Worm (Caenorhabditis elegans) whole organism, mixed stage, embryonic: ENCODE measurements around the gene nhr-97.

Experiments used
- M03D4.4 ChIP-seq: sonication (generic microtip); optimal IDR thresholded peaks from 2 replicates; lab custom pipeline; 2017; ENCODE audit warnings: mild to moderate bottlenecking, missing genetic modification characterization, missing compliant biosample characterization
- bed-3 ChIP-seq: fragments of 200-800 bp; sonication (Bioruptor generic); optimal IDR thresholded peaks from 3 replicates; lab custom pipeline; 2018; ENCODE audit warnings: mild to moderate bottlenecking, missing genetic modification characterization, moderate library complexity, missing compliant biosample characterization
- blmp-1 ChIP-seq: fragments of 150-350 bp; optimal IDR thresholded peaks from 2 replicates; lab custom pipeline; 2014; ENCODE audit warnings: missing biosample characterization, missing genetic modification characterization
- ceh-39 ChIP-seq: fragments of 150-350 bp; optimal IDR thresholded peaks from 2 replicates; lab custom pipeline; 2014; ENCODE audit warnings: missing biosample characterization, missing genetic modification characterization
- ceh-43 ChIP-seq: fragments of 200-800 bp; sonication (Bioruptor generic); optimal IDR thresholded peaks from 2 replicates; lab custom pipeline; 2018; ENCODE audit warnings: mild to moderate bottlenecking, missing genetic modification characterization, moderate library complexity, missing compliant biosample characterization
- ceh-83 ChIP-seq: fragments of 200-800 bp; sonication (Bioruptor generic); optimal IDR thresholded peaks from 2 replicates; lab custom pipeline; 2018; ENCODE audit warnings: mild to moderate bottlenecking, missing genetic modification characterization, missing compliant biosample characterization
- drap-1 ChIP-seq: fragments of 200-800 bp; sonication (Bioruptor generic); optimal IDR thresholded peaks from 3 replicates; lab custom pipeline; 2018; ENCODE audit warnings: mild to moderate bottlenecking, missing genetic modification characterization, missing compliant biosample characterization
- elt-1 ChIP-seq: sonication (generic microtip); optimal IDR thresholded peaks from 2 replicates; lab custom pipeline; 2017; ENCODE audit warnings: missing genetic modification characterization, mild to moderate bottlenecking, missing compliant biosample characterization, antibody characterized with exemption, moderate library complexity, borderline replicate concordance; ENCODE audit not compliant: insufficient read depth
- elt-3 ChIP-seq: fragments of 150-350 bp; optimal IDR thresholded peaks from 2 replicates; lab custom pipeline; 2014; ENCODE audit warnings: missing biosample characterization, missing genetic modification characterization
- flh-1 ChIP-seq: fragments of 200-800 bp; sonication (Bioruptor generic); optimal IDR thresholded peaks from 2 replicates; lab custom pipeline; 2018; ENCODE audit warnings: mild to moderate bottlenecking, missing genetic modification characterization, moderate library complexity, missing compliant biosample characterization
- ham-2 ChIP-seq: fragments of 200-800 bp; sonication (Bioruptor generic); optimal IDR thresholded peaks from 2 replicates; lab custom pipeline; 2018; ENCODE audit warnings: mild to moderate bottlenecking, missing genetic modification characterization, missing compliant biosample characterization
- hlh-1 ChIP-seq: fragments of 150-350 bp; optimal IDR thresholded peaks from 2 replicates; lab custom pipeline; 2014; ENCODE audit warnings: missing biosample characterization, missing genetic modification reagents, missing genetic modification characterization
- lin-13 ChIP-seq: fragments of 150-350 bp; optimal IDR thresholded peaks from 2 replicates; lab custom pipeline; 2014; ENCODE audit warnings: missing biosample characterization, missing genetic modification characterization
- lin-32 ChIP-seq: fragments of 200-800 bp; sonication (Bioruptor generic); optimal IDR thresholded peaks from 2 replicates; lab custom pipeline; 2018; ENCODE audit warnings: mild to moderate bottlenecking, missing genetic modification characterization, missing compliant biosample characterization
- lsy-2 ChIP-seq: fragments of 150-350 bp; optimal IDR thresholded peaks from 2 replicates; lab custom pipeline; 2014; ENCODE audit warnings: missing biosample characterization, missing genetic modification characterization
- mep-1 ChIP-seq: fragments of 150-350 bp; optimal IDR thresholded peaks from 2 replicates; lab custom pipeline; 2017; ENCODE audit warnings: missing biosample characterization, missing genetic modification reagents, missing genetic modification characterization, inconsistent platforms
- mls-2 ChIP-seq: sonication (generic microtip); optimal IDR thresholded peaks from 2 replicates; lab custom pipeline; 2016; ENCODE audit warnings: mild to moderate bottlenecking, missing genetic modification characterization, moderate library complexity, missing compliant biosample characterization
- nhr-12 ChIP-seq: fragments of 150-350 bp; optimal IDR thresholded peaks from 2 replicates; lab custom pipeline; 2014; ENCODE audit warnings: missing biosample characterization, missing genetic modification characterization
- nhr-2 ChIP-seq: fragments of 150-350 bp; optimal IDR thresholded peaks from 2 replicates; lab custom pipeline; 2014; ENCODE audit warnings: missing biosample characterization, missing genetic modification characterization
- nhr-76 ChIP-seq: sonication (generic microtip); optimal IDR thresholded peaks from 2 replicates; lab custom pipeline; 2017; ENCODE audit warnings: missing biosample characterization, missing genetic modification characterization
- pha-4 ChIP-seq: fragments of 150-350 bp; optimal IDR thresholded peaks from 2 replicates; lab custom pipeline; 2018; ENCODE audit warnings: missing biosample characterization, missing genetic modification reagents, missing genetic modification characterization
- sem-2 ChIP-seq: fragments of 200-800 bp; sonication (Bioruptor generic); optimal IDR thresholded peaks from 2 replicates; lab custom pipeline; 2018; ENCODE audit warnings: mild to moderate bottlenecking, missing genetic modification characterization, missing compliant biosample characterization
- snpc-4 ChIP-seq: fragments of 150-350 bp; optimal IDR thresholded peaks from 2 replicates; lab custom pipeline; 2014; ENCODE audit warnings: missing biosample characterization, missing genetic modification characterization
- sptf-1 ChIP-seq: sonication (generic microtip); optimal IDR thresholded peaks from 2 replicates; lab custom pipeline; 2017; ENCODE audit warnings: mild to moderate bottlenecking, missing genetic modification characterization, moderate library complexity, missing compliant biosample characterization
- tbx-8 ChIP-seq: fragments of 200-800 bp; sonication (Bioruptor generic); optimal IDR thresholded peaks from 2 replicates; lab custom pipeline; 2018; ENCODE audit warnings: mild to moderate bottlenecking, missing genetic modification characterization, moderate library complexity, missing compliant biosample characterization
- unc-120 ChIP-seq: sonication (generic microtip); optimal IDR thresholded peaks from 2 replicates; lab custom pipeline; 2017; ENCODE audit warnings: missing genetic modification characterization, missing compliant biosample characterization; ENCODE audit not compliant: poor library complexity, severe bottlenecking
- unc-39 ChIP-seq: fragments of 150-350 bp; optimal IDR thresholded peaks from 2 replicates; lab custom pipeline; 2014; ENCODE audit warnings: missing biosample characterization, missing genetic modification characterization
- unc-62 ChIP-seq: fragments of 150-350 bp; optimal IDR thresholded peaks from 2 replicates; lab custom pipeline; 2014; ENCODE audit warnings: missing biosample characterization, missing genetic modification reagents, missing genetic modification characterization
- zip-8 ChIP-seq: fragments of 150-350 bp; optimal IDR thresholded peaks from 2 replicates; lab custom pipeline; 2014; ENCODE audit warnings: missing biosample characterization, missing genetic modification characterization
- ztf-11 ChIP-seq: fragments of 150-350 bp; optimal IDR thresholded peaks from 2 replicates; lab custom pipeline; 2014; ENCODE audit warnings: missing biosample characterization, missing genetic modification characterization

The nhr-97 gene

ce11 chrIV:9716490-9716889, 41.0 kb upstream of the nhr-97 start:
- TF ChIP-seq lin-32 (GFP tag; lab: Kevin White, UChicago) (no peak), blmp-1 (tag; lab: Kevin White, UChicago) (peak; percentile 92)

ce11 chrIV:9717844-9718243, 39.6 kb upstream of the nhr-97 start:
- TF ChIP-seq flh-1 (no peak), nhr-12 (tag; lab: Kevin White, UChicago) (no peak), M03D4.4 (tag; lab: Kevin White, UChicago) (no peak), unc-120 (tag; lab: Kevin White, UChicago) (no peak), elt-1 (no peak)

- no peak for TF ChIP-seq sptf-1 (tag; lab: Kevin White, UChicago)
- TF ChIP-seq mep-1 (tag; lab: Kevin White, UChicago) = peak; percentile 20
- peak; percentile 75 for TF ChIP-seq unc-120 (tag; lab: Kevin White, UChicago)
- TF ChIP-seq unc-62 (GFP tag; lab: Kevin White, UChicago) = peak; percentile 75
- TF ChIP-seq elt-3 (tag; lab: Kevin White, UChicago) = no peak
- no peak for TF ChIP-seq ceh-39
- peak; percentile 47 for TF ChIP-seq lsy-2 (tag; lab: Kevin White, UChicago)
- no peak for TF ChIP-seq hlh-1 (tag; lab: Kevin White, UChicago)
- no peak for TF ChIP-seq sem-2 (GFP tag; lab: Kevin White, UChicago)
- TF ChIP-seq drap-1 = no peak
- TF ChIP-seq ceh-43 = no peak
- TF ChIP-seq nhr-2 (tag; lab: Kevin White, UChicago) = no peak
- TF ChIP-seq, all 35 proteins: peak for 4
Measured at ce11 chrIV:9718396-9718795, 39.0 kb upstream of the nhr-97 start.

- TF ChIP-seq lin-13 (no peak), ceh-43 (no peak), nhr-12 (tag; lab: Kevin White, UChicago) (no peak), ceh-83 (GFP tag; lab: Kevin White, UChicago) (no peak), unc-120 (tag; lab: Kevin White, UChicago) (no peak), snpc-4 (tag; lab: Kevin White, UChicago) (no peak), ceh-39 (no peak), ztf-11 (tag; lab: Kevin White, UChicago) (no peak), unc-39 (tag; lab: Kevin White, UChicago) (no peak), M03D4.4 (tag; lab: Kevin White, UChicago) (no peak), mep-1 (tag; lab: Kevin White, UChicago) (no peak), flh-1 (no peak), sptf-1 (tag; lab: Kevin White, UChicago) (no peak), pha-4 (tag; lab: Kevin White, UChicago) (no peak), elt-3 (tag; lab: Kevin White, UChicago) (no peak), bed-3 (GFP tag; lab: Kevin White, UChicago) (no peak), zip-8 (tag; lab: Kevin White, UChicago) (no peak)
- TF ChIP-seq, all 35 proteins: peak for 0
Measured at ce11 chrIV:9723185-9723584, 34.3 kb upstream of the nhr-97 start.

ce11 chrIV:9724948-9725347, 32.5 kb upstream of the nhr-97 start, which contains the start of the genes nhr-138 and C28D4.18:
Gene nhr-138 (plus strand): TSS chrIV:9725251.
Gene C28D4.18 (plus strand): TSS chrIV:9725280.
- no peak for TF ChIP-seq unc-120 (tag; lab: Kevin White, UChicago)
- no peak for TF ChIP-seq mls-2 (tag; lab: Kevin White, UChicago)
- no peak for TF ChIP-seq bed-3 (GFP tag; lab: Kevin White, UChicago)

ce11 chrIV:9725468-9725985, 31.9 kb upstream of the nhr-97 start:
- TF ChIP-seq ham-2 (GFP tag; lab: Kevin White, UChicago) (no peak), unc-39 (tag; lab: Kevin White, UChicago) (no peak), lsy-2 (tag; lab: Kevin White, UChicago) (no peak), tbx-8 (no peak), unc-120 (tag; lab: Kevin White, UChicago) (no peak), lin-13 (no peak), sptf-1 (tag; lab: Kevin White, UChicago) (no peak), ztf-11 (tag; lab: Kevin White, UChicago) (no peak), nhr-76 (no peak), hlh-1 (tag; lab: Kevin White, UChicago) (no peak), drap-1 (no peak)
